Fruit fly (Drosophila melanogaster) Kc167 (cell line): ENCODE measurements around the gene CG42740.

Experiments
- h ChIP-seq: fragments of >200 bp; optimal IDR thresholded peaks from 3 replicates; lab custom pipeline; 2018; ENCODE audit warnings: missing external identifiers
- insv ChIP-seq: fragments of >200 bp; optimal IDR thresholded peaks from 3 replicates; lab custom pipeline; 2018; ENCODE audit warnings: missing external identifiers
- psq ChIP-seq: fragments of >200 bp; optimal IDR thresholded peaks from 2 replicates; lab custom pipeline; 2017; ENCODE audit warnings: missing external identifiers

DNA sequence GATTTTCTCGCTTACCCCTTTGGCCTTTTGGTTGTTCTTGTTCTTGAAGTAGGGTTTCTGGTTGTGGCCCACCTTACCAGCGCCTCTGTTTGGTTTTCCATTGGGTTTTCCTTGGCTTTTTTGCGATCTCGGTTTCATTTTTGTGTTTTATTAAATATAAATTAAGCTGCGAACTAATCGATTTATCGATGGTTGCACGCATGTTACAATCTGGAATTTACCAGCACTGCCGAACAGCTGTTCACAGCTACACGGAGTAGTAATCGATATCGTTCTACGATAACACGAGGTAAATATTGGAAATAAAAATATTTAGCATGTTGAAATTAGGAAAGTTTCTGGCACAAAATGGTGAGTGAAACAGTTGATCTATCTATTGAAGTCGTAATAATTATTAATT lies 924 bp upstream of the CG42740 start, which contains the start of the genes CG15535 and mRpS18C:
- TF ChIP-seq insv (lab: Kevin White, UChicago) (no peak), h (no peak), psq (lab: Kevin White, UChicago) (no peak)
